Fruit fly (Drosophila melanogaster): ENCODE results near the gene CG5254.

DNA sequence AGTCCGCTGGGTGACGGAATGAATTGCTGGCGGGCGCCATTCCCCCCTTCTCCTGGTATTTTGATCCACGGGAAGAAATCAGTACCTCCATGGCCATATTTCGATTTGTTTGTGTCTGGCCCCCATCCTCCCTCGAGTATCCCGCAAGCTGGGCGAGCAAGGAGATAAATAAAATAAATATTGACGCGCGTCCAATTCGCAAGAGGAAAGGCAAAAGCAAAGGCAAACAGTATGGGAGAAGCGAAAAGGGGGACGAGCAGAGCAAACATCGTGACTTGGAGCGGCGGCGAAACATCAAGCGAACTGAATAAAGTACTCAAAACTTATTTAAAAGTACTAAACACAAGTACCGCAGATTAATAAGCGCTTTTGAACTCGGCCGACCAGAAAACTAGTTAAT lies 17.8 kb downstream of the CG5254 start:
- TF ChIP-seq CTCF (optimal IDR thresholded peaks at IDR 0.05) (no peak), CG8478 (optimal IDR thresholded peaks at IDR 0.05) (no peak)

Measured in S2 (cell line).